Worm (Caenorhabditis elegans) whole organism, L2 larva: ENCODE data around the gene C33D9.8.

ENCODE experiments used
- ama-1 ChIP-seq: fragments of 150-350 bp; optimal IDR thresholded peaks from 2 replicates; lab custom pipeline; 2018; ENCODE audit warnings: inconsistent platforms
- ceh-16 ChIP-seq: fragments of 150-350 bp; optimal IDR thresholded peaks from 2 replicates; lab custom pipeline; 2014; ENCODE audit warnings: missing biosample characterization, missing genetic modification characterization
- ceh-82 ChIP-seq: fragments of 150-350 bp; optimal IDR thresholded peaks from 2 replicates; lab custom pipeline; 2014; ENCODE audit warnings: missing biosample characterization, missing genetic modification characterization
- lin-39 ChIP-seq: fragments of 150-350 bp; optimal IDR thresholded peaks from 2 replicates; lab custom pipeline; 2014; ENCODE audit warnings: missing biosample characterization, missing genetic modification reagents, missing genetic modification characterization
- mab-5 ChIP-seq: fragments of 150-350 bp; optimal IDR thresholded peaks from 2 replicates; lab custom pipeline; 2014; ENCODE audit warnings: missing biosample characterization, missing genetic modification characterization
- sma-3 ChIP-seq: sonication (generic microtip); optimal IDR thresholded peaks from 2 replicates; lab custom pipeline; 2016; ENCODE audit warnings: missing genetic modification reagents, missing genetic modification characterization, missing compliant biosample characterization
- unc-55 ChIP-seq: fragments of 150-350 bp; sonication (generic microtip); optimal IDR thresholded peaks from 3 replicates; lab custom pipeline; 2014; ENCODE audit warnings: missing biosample characterization, missing genetic modification reagents, missing genetic modification characterization
- zag-1 ChIP-seq: fragments of 150-350 bp; optimal IDR thresholded peaks from 2 replicates; lab custom pipeline; 2014; ENCODE audit warnings: missing biosample characterization, missing genetic modification characterization

- TF ChIP-seq ceh-82 (tag; lab: Kevin White, UChicago) (no peak), sma-3 (no peak), lin-39 (tag; lab: Kevin White, UChicago) (no peak), unc-55 (GFP tag; lab: Kevin White, UChicago) (no peak), ceh-16 (tag; lab: Kevin White, UChicago) (no peak), ama-1 (no peak), mab-5 (tag; lab: Kevin White, UChicago) (no peak), zag-1 (tag; lab: Kevin White, UChicago) (no peak)
Measured at ce11 chrIV:8820041-8820440, 33.5 kb upstream of the C33D9.8 start, which contains the start of gene T28C6.3.
